Worm (Caenorhabditis elegans): ENCODE results near the gene wrt-4.

DNA sequence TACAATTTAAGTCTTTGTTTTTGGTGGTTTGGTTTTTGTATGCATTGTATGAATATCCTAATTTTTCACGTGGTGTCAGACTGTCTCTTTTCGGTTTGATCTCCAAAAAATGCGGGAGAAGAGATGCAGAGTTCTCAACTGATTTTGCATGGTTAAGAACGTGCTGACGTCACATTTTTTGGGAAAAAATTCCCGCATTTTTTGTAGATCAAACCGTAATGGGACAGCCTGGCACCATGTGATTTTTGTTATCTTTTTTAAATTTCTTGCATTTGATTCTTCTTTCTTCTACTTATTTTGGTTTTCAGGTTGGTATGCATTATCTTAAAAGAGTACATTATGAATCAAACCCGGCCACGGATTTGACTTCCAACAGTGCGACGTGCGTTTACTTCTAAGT is 35.7 kb downstream of the wrt-4 start, which contains the start of gene ZK662.5:
- TF ChIP-seq chd-7 (tag; optimal IDR thresholded peaks at IDR 0.05): no peak
- no peak for TF ChIP-seq egl-18 (GFP tag; IDR thresholded peaks at IDR 0.05)
- TF ChIP-seq ama-1 (optimal IDR thresholded peaks at IDR 0.05): no peak
- no peak for TF ChIP-seq ama-1 (GFP tag; optimal IDR thresholded peaks at IDR 0.05)
- no peak for TF ChIP-seq attf-5 (GFP tag; optimal IDR thresholded peaks at IDR 0.05)
- no peak for TF ChIP-seq F49E8.2 (tag; optimal IDR thresholded peaks at IDR 0.05; ENCODE audit: insufficient read depth)
- no peak for TF ChIP-seq B0019.2 (GFP tag; conservative IDR thresholded peaks at IDR 0.05)
- no peak for TF ChIP-seq ceh-79 (tag; optimal IDR thresholded peaks at IDR 0.05)
- TF ChIP-seq F57C9.4 (tag; optimal IDR thresholded peaks at IDR 0.05): no peak
- no peak for TF ChIP-seq mes-4 (tag; optimal IDR thresholded peaks at IDR 0.05)
- no peak for TF ChIP-seq bed-1 (GFP tag; IDR thresholded peaks at IDR 0.05)
- no peak for TF ChIP-seq snpc-1.1 (tag; optimal IDR thresholded peaks at IDR 0.05; ENCODE audit: insufficient read depth)
- no peak for TF ChIP-seq ekl-4 (GFP tag; IDR thresholded peaks at IDR 0.05)

All from whole organism, young adult.